Worm (Caenorhabditis elegans) whole organism, mixed stage, embryonic: Measurements from ENCODE around the gene ZK856.16.
A peak's percentile ranks its signal among the peaks of the same experiment; 100 is the strongest.

ENCODE experiments used
- M03D4.4 ChIP-seq: sonication (generic microtip); optimal IDR thresholded peaks from 2 replicates; lab custom pipeline; 2017; ENCODE audit warnings: mild to moderate bottlenecking, missing genetic modification characterization, missing compliant biosample characterization
- bed-3 ChIP-seq: fragments of 200-800 bp; sonication (Bioruptor generic); optimal IDR thresholded peaks from 3 replicates; lab custom pipeline; 2018; ENCODE audit warnings: mild to moderate bottlenecking, missing genetic modification characterization, moderate library complexity, missing compliant biosample characterization
- ceh-43 ChIP-seq: fragments of 200-800 bp; sonication (Bioruptor generic); optimal IDR thresholded peaks from 2 replicates; lab custom pipeline; 2018; ENCODE audit warnings: mild to moderate bottlenecking, missing genetic modification characterization, moderate library complexity, missing compliant biosample characterization
- ces-1 ChIP-seq: fragments of 150-350 bp; optimal IDR thresholded peaks from 2 replicates; lab custom pipeline; 2014; ENCODE audit warnings: missing biosample characterization, missing genetic modification reagents, missing genetic modification characterization
- cnd-1 ChIP-seq: fragments of 200-800 bp; sonication (Bioruptor generic); optimal IDR thresholded peaks from 2 replicates; lab custom pipeline; 2018; ENCODE audit warnings: mild to moderate bottlenecking, missing genetic modification characterization, missing compliant biosample characterization
- drap-1 ChIP-seq: fragments of 200-800 bp; sonication (Bioruptor generic); optimal IDR thresholded peaks from 3 replicates; lab custom pipeline; 2018; ENCODE audit warnings: mild to moderate bottlenecking, missing genetic modification characterization, missing compliant biosample characterization
- elt-1 ChIP-seq: sonication (generic microtip); optimal IDR thresholded peaks from 2 replicates; lab custom pipeline; 2017; ENCODE audit warnings: missing genetic modification characterization, mild to moderate bottlenecking, missing compliant biosample characterization, antibody characterized with exemption, moderate library complexity, borderline replicate concordance; ENCODE audit not compliant: insufficient read depth
- flh-1 ChIP-seq: fragments of 200-800 bp; sonication (Bioruptor generic); optimal IDR thresholded peaks from 2 replicates; lab custom pipeline; 2018; ENCODE audit warnings: mild to moderate bottlenecking, missing genetic modification characterization, moderate library complexity, missing compliant biosample characterization
- ham-2 ChIP-seq: fragments of 200-800 bp; sonication (Bioruptor generic); optimal IDR thresholded peaks from 2 replicates; lab custom pipeline; 2018; ENCODE audit warnings: mild to moderate bottlenecking, missing genetic modification characterization, missing compliant biosample characterization
- lin-13 ChIP-seq: fragments of 150-350 bp; optimal IDR thresholded peaks from 2 replicates; lab custom pipeline; 2014; ENCODE audit warnings: missing biosample characterization, missing genetic modification characterization
- lin-32 ChIP-seq: fragments of 200-800 bp; sonication (Bioruptor generic); optimal IDR thresholded peaks from 2 replicates; lab custom pipeline; 2018; ENCODE audit warnings: mild to moderate bottlenecking, missing genetic modification characterization, missing compliant biosample characterization
- lsy-2 ChIP-seq: fragments of 150-350 bp; optimal IDR thresholded peaks from 2 replicates; lab custom pipeline; 2014; ENCODE audit warnings: missing biosample characterization, missing genetic modification characterization
- mab-5 ChIP-seq: fragments of 150-350 bp; optimal IDR thresholded peaks from 2 replicates; lab custom pipeline; 2014; ENCODE audit warnings: missing biosample characterization, missing genetic modification characterization
- mep-1 ChIP-seq: fragments of 150-350 bp; optimal IDR thresholded peaks from 2 replicates; lab custom pipeline; 2017; ENCODE audit warnings: missing biosample characterization, missing genetic modification reagents, missing genetic modification characterization, inconsistent platforms
- nhr-2 ChIP-seq: fragments of 150-350 bp; optimal IDR thresholded peaks from 2 replicates; lab custom pipeline; 2014; ENCODE audit warnings: missing biosample characterization, missing genetic modification characterization
- nhr-28 ChIP-seq: fragments of 150-350 bp; optimal IDR thresholded peaks from 2 replicates; lab custom pipeline; 2014; ENCODE audit warnings: missing biosample characterization, missing genetic modification characterization
- nhr-76 ChIP-seq: sonication (generic microtip); optimal IDR thresholded peaks from 2 replicates; lab custom pipeline; 2017; ENCODE audit warnings: missing biosample characterization, missing genetic modification characterization
- pha-4 ChIP-seq: fragments of 150-350 bp; optimal IDR thresholded peaks from 2 replicates; lab custom pipeline; 2018; ENCODE audit warnings: missing biosample characterization, missing genetic modification reagents, missing genetic modification characterization
- sem-2 ChIP-seq: fragments of 200-800 bp; sonication (Bioruptor generic); optimal IDR thresholded peaks from 2 replicates; lab custom pipeline; 2018; ENCODE audit warnings: mild to moderate bottlenecking, missing genetic modification characterization, missing compliant biosample characterization
- snpc-4 ChIP-seq: fragments of 150-350 bp; optimal IDR thresholded peaks from 2 replicates; lab custom pipeline; 2014; ENCODE audit warnings: missing biosample characterization, missing genetic modification characterization
- sptf-1 ChIP-seq: sonication (generic microtip); optimal IDR thresholded peaks from 2 replicates; lab custom pipeline; 2017; ENCODE audit warnings: mild to moderate bottlenecking, missing genetic modification characterization, moderate library complexity, missing compliant biosample characterization
- tbx-8 ChIP-seq: fragments of 200-800 bp; sonication (Bioruptor generic); optimal IDR thresholded peaks from 2 replicates; lab custom pipeline; 2018; ENCODE audit warnings: mild to moderate bottlenecking, missing genetic modification characterization, moderate library complexity, missing compliant biosample characterization
- unc-120 ChIP-seq: sonication (generic microtip); optimal IDR thresholded peaks from 2 replicates; lab custom pipeline; 2017; ENCODE audit warnings: missing genetic modification characterization, missing compliant biosample characterization; ENCODE audit not compliant: poor library complexity, severe bottlenecking
- unc-39 ChIP-seq: fragments of 150-350 bp; optimal IDR thresholded peaks from 2 replicates; lab custom pipeline; 2014; ENCODE audit warnings: missing biosample characterization, missing genetic modification characterization
- unc-62 ChIP-seq: fragments of 150-350 bp; optimal IDR thresholded peaks from 2 replicates; lab custom pipeline; 2014; ENCODE audit warnings: missing biosample characterization, missing genetic modification reagents, missing genetic modification characterization
- zip-8 ChIP-seq: fragments of 150-350 bp; optimal IDR thresholded peaks from 2 replicates; lab custom pipeline; 2014; ENCODE audit warnings: missing biosample characterization, missing genetic modification characterization
- ztf-11 ChIP-seq: fragments of 150-350 bp; optimal IDR thresholded peaks from 2 replicates; lab custom pipeline; 2014; ENCODE audit warnings: missing biosample characterization, missing genetic modification characterization

The ZK856.16 gene

ce11 chrV:10248255-10248979 is 43.0 kb upstream of the ZK856.16 start, which contains the start of gene akt-1:
TSS of gene akt-1 (plus strand) at chrV:10248905.
- no peak for TF ChIP-seq lin-13
- no peak for TF ChIP-seq cnd-1 (tag; lab: Kevin White, UChicago)
- no peak for TF ChIP-seq nhr-2
- TF ChIP-seq mep-1 (tag; lab: Kevin White, UChicago): no peak
- no peak for TF ChIP-seq ztf-11
- no peak for TF ChIP-seq snpc-4
- no peak for TF ChIP-seq sptf-1 (tag; lab: Kevin White, UChicago)
- TF ChIP-seq nhr-28 (tag; lab: Kevin White, UChicago): no peak
- no peak for TF ChIP-seq lsy-2 (tag; lab: Kevin White, UChicago)
- TF ChIP-seq drap-1: no peak

- TF ChIP-seq cnd-1 (tag; lab: Kevin White, UChicago): no peak
- no peak for TF ChIP-seq ces-1 (GFP tag; lab: Kevin White, UChicago)
- TF ChIP-seq tbx-8: no peak
- no peak for TF ChIP-seq ceh-43 (GFP tag; lab: Kevin White, UChicago)
- no peak for TF ChIP-seq mab-5
These were observed 42.4 kb upstream of the ZK856.16 start for ce11 chrV:10247673-10248239.

DNA sequence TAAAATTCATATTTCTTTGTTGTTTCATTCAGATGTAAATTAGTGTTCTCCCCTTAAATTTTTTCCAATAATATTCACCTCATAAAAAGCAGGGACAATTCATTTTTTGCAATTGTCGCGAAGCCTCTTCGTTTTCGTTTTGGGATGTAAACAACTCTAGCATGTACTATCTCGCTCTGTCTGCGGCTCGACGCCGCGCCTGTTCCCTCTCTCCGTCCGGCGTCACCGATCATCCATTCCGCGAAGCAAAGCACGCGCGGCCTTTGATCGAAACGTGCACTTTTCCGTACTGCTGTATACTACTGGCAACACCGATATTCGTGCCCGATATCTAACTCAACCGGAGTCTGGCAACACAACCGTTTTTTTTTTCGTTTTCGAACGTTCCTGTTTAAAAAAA is 41.6 kb upstream of the ZK856.16 start:
- no peak for TF ChIP-seq flh-1 (GFP tag; lab: Kevin White, UChicago)
- peak; percentile 75 for TF ChIP-seq pha-4 (tag; lab: Kevin White, UChicago)
- TF ChIP-seq sem-2: no peak
- no peak for TF ChIP-seq lin-32 (GFP tag; lab: Kevin White, UChicago)

ce11 chrV:10246443-10246885 is 41.1 kb upstream of the ZK856.16 start:
- TF ChIP-seq ces-1 (GFP tag; lab: Kevin White, UChicago) (peak; percentile 2), nhr-28 (tag; lab: Kevin White, UChicago) (no peak)

DNA sequence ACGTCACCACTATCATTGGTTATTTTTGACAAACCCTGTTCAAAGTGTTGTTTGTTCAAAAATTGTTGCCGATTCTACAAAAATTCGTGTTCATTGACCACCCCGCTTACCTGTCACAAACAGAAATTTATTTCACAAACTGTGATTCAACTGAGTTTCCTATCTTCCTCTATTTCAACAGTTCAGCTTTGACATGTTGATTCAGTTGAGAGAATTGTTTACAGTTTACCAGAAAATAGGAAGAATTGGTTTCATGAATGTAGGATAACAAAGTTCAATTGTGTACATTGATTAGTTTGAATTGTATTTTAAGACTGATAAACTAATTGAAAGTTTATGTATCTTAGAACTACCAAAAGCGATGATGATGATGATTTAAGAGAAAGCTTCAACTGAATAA is 40.2 kb upstream of the ZK856.16 start:
- TF ChIP-seq unc-62 (GFP tag; lab: Kevin White, UChicago): no peak
- TF ChIP-seq drap-1: no peak
- no peak for TF ChIP-seq ham-2
- no peak for TF ChIP-seq mab-5
- no peak for TF ChIP-seq ceh-43 (GFP tag; lab: Kevin White, UChicago)
- TF ChIP-seq mep-1 (tag; lab: Kevin White, UChicago): no peak
- TF ChIP-seq zip-8 (tag; lab: Kevin White, UChicago): no peak
- TF ChIP-seq unc-120 (tag; lab: Kevin White, UChicago): no peak
- TF ChIP-seq elt-1 (tag; lab: Kevin White, UChicago): no peak
- no peak for TF ChIP-seq tbx-8
- TF ChIP-seq M03D4.4 (tag; lab: Kevin White, UChicago): no peak
- no peak for TF ChIP-seq nhr-76
- no peak for TF ChIP-seq lin-32 (GFP tag; lab: Kevin White, UChicago)
- no peak for TF ChIP-seq unc-39 (tag; lab: Kevin White, UChicago)
- no peak for TF ChIP-seq pha-4 (tag; lab: Kevin White, UChicago)
- no peak for TF ChIP-seq flh-1 (GFP tag; lab: Kevin White, UChicago)
- TF ChIP-seq bed-3 (GFP tag; lab: Kevin White, UChicago): no peak

- TF ChIP-seq elt-1 (tag; lab: Kevin White, UChicago): peak; percentile 54
- TF ChIP-seq tbx-8: no peak
These were observed 38.8 kb upstream of the ZK856.16 start for ce11 chrV:10244018-10244720.
